Fruit fly (Drosophila melanogaster): ENCODE results near the gene Txl.

- TF ChIP-seq CG12605 (GFP tag; IDR thresholded peaks at IDR 0.05): no peak
- no peak for TF ChIP-seq CG4496 (GFP tag; IDR thresholded peaks at IDR 0.05)
These were observed 43.5 kb downstream of the Txl start for dm6 chr3L:5809201-5809584.
